Worm (Caenorhabditis elegans) whole organism, young adult: ENCODE results near the gene trm-1.

Experiments
- B0019.2 ChIP-seq: fragments of 200-800 bp; sonication (Bioruptor generic); conservative IDR thresholded peaks from 2 replicates; pipeline ENCODE4 v1.3.6; 2022; ENCODE audit warnings: missing genetic modification reagents, missing genetic modification characterization, missing compliant biosample characterization
- C06A6.2 ChIP-seq: fragments of 200-800 bp; sonication (Bioruptor generic); conservative IDR thresholded peaks from 2 replicates; pipeline ENCODE4 v1.3.6; 2022; ENCODE audit warnings: missing genetic modification characterization, missing compliant biosample characterization
- C17E4.6 ChIP-seq: fragments of 200-800 bp; sonication (Bioruptor generic); IDR thresholded peaks from 2 replicates; pipeline ENCODE4 v1.3.6; 2022; ENCODE audit warnings: missing genetic modification reagents, missing genetic modification characterization, missing compliant biosample characterization
- D2030.7 ChIP-seq: fragments of 200-800 bp; sonication (Bioruptor generic); IDR thresholded peaks from 2 replicates; pipeline ENCODE4 v1.3.6; 2022; ENCODE audit warnings: missing genetic modification reagents, missing genetic modification characterization, missing compliant biosample characterization
- F10E7.11 ChIP-seq: sonication (generic microtip); optimal IDR thresholded peaks from 2 replicates; lab custom pipeline; 2017; ENCODE audit warnings: mild to moderate bottlenecking, missing genetic modification characterization, moderate library complexity, missing compliant biosample characterization
- F39B2.1 ChIP-seq: fragments of 200-800 bp; sonication (Bioruptor generic); IDR thresholded peaks from 2 replicates; pipeline ENCODE4 v1.3.6; 2022; ENCODE audit warnings: missing genetic modification reagents, missing genetic modification characterization, missing compliant biosample characterization
- F52B5.7 ChIP-seq: sonication (generic microtip); optimal IDR thresholded peaks from 2 replicates; lab custom pipeline; 2016; ENCODE audit warnings: mild to moderate bottlenecking, missing genetic modification characterization, missing compliant biosample characterization
- K11D2.4 ChIP-seq: fragments of 200-800 bp; sonication (Bioruptor generic); IDR thresholded peaks from 2 replicates; pipeline ENCODE4 v1.3.6; 2022; ENCODE audit warnings: missing genetic modification reagents, missing genetic modification characterization, missing compliant biosample characterization
- T07F8.4 ChIP-seq: sonication (generic microtip); optimal IDR thresholded peaks from 2 replicates; lab custom pipeline; 2016; ENCODE audit warnings: mild to moderate bottlenecking, missing genetic modification characterization, moderate library complexity, missing compliant biosample characterization
- Y56A3A.18 ChIP-seq: fragments of 200-800 bp; sonication (Bioruptor generic); IDR thresholded peaks from 2 replicates; pipeline ENCODE4 v1.3.6; 2022; ENCODE audit warnings: missing genetic modification reagents, missing genetic modification characterization, missing compliant biosample characterization
- Y67H2A.10 ChIP-seq: fragments of 200-800 bp; sonication (Bioruptor generic); conservative IDR thresholded peaks from 2 replicates; pipeline ENCODE4 v1.3.6; 2022; ENCODE audit warnings: missing genetic modification reagents, missing genetic modification characterization, missing compliant biosample characterization
- akir-1 ChIP-seq: fragments of 200-800 bp; sonication (Bioruptor generic); optimal IDR thresholded peaks from 2 replicates; lab custom pipeline; 2018; ENCODE audit warnings: mild to moderate bottlenecking, missing genetic modification characterization, moderate library complexity, missing compliant biosample characterization
- aptf-3 ChIP-seq: fragments of 200-800 bp; sonication (Bioruptor generic); IDR thresholded peaks from 2 replicates; pipeline ENCODE4 v1.3.6; 2022; ENCODE audit warnings: missing genetic modification characterization, missing compliant biosample characterization
- atf-7 ChIP-seq: sonication (generic microtip); optimal IDR thresholded peaks from 2 replicates; lab custom pipeline; 2017; ENCODE audit warnings: mild to moderate bottlenecking, missing genetic modification characterization, missing compliant biosample characterization
- attf-3 ChIP-seq: fragments of 200-800 bp; sonication (Bioruptor generic); conservative IDR thresholded peaks from 2 replicates; pipeline ENCODE4 v1.3.6; 2022; ENCODE audit warnings: missing genetic modification reagents, missing genetic modification characterization, missing compliant biosample characterization
- attf-5 ChIP-seq: fragments of 200-800 bp; sonication (Bioruptor generic); optimal IDR thresholded peaks from 2 replicates; lab custom pipeline; 2018; ENCODE audit warnings: mild to moderate bottlenecking, missing genetic modification characterization, missing compliant biosample characterization
- bed-1 ChIP-seq: fragments of 200-800 bp; sonication (Bioruptor generic); IDR thresholded peaks from 2 replicates; pipeline ENCODE4 v1.3.6; 2022; ENCODE audit warnings: missing genetic modification reagents, missing genetic modification characterization, missing compliant biosample characterization
- ccch-3 ChIP-seq: fragments of 200-800 bp; sonication (Bioruptor generic); optimal IDR thresholded peaks from 2 replicates; lab custom pipeline; 2018; ENCODE audit warnings: mild to moderate bottlenecking, missing genetic modification characterization, missing compliant biosample characterization
- cebp-1 ChIP-seq, 2 experiments: fragments of 200-800 bp in 1 of 2; sonication (Bioruptor generic) in 1 of 2; sonication (generic microtip) in 1 of 2; IDR thresholded peaks in 1 of 2; optimal IDR thresholded peaks in 1 of 2; 2 replicates each; pipeline versions ENCODE4 v1.3.6 to Lab custom; 2017 to 2022; ENCODE audit warnings: missing compliant biosample characterization in 2 of 2, missing genetic modification characterization in 2 of 2, mild to moderate bottlenecking in 1 of 2, missing genetic modification reagents in 1 of 2, moderate library complexity in 1 of 2
- dpl-1 ChIP-seq: fragments of 150-350 bp; optimal IDR thresholded peaks from 2 replicates; lab custom pipeline; 2014; ENCODE audit warnings: missing biosample characterization, missing genetic modification reagents, missing genetic modification characterization
- fkh-3 ChIP-seq: sonication (generic microtip); optimal IDR thresholded peaks from 2 replicates; lab custom pipeline; 2016; ENCODE audit warnings: mild to moderate bottlenecking, missing genetic modification characterization, missing compliant biosample characterization
- hlh-26 ChIP-seq: fragments of 200-800 bp; sonication (Bioruptor generic); conservative IDR thresholded peaks from 2 replicates; pipeline ENCODE4 v1.3.6; 2022; ENCODE audit warnings: missing genetic modification reagents, missing genetic modification characterization, missing compliant biosample characterization
- hmg-1.2 ChIP-seq: fragments of 200-800 bp; sonication (Bioruptor generic); IDR thresholded peaks from 2 replicates; pipeline ENCODE4 v1.3.6; 2022; ENCODE audit warnings: missing genetic modification reagents, missing genetic modification characterization, missing compliant biosample characterization
- hmg-20 ChIP-seq: fragments of 200-800 bp; sonication (Bioruptor generic); IDR thresholded peaks from 2 replicates; pipeline ENCODE4 v1.3.6; 2022; ENCODE audit warnings: missing genetic modification reagents, missing genetic modification characterization, missing compliant biosample characterization
- hrde-1 ChIP-seq: sonication (generic microtip); optimal IDR thresholded peaks from 2 replicates; lab custom pipeline; 2016; ENCODE audit warnings: missing genetic modification characterization, mild to moderate bottlenecking, missing compliant biosample characterization, moderate library complexity, missing genotype, missing genetic modification reagents, borderline replicate concordance
- hsf-1 ChIP-seq: fragments of 200-800 bp; sonication (Bioruptor generic); IDR thresholded peaks from 2 replicates; pipeline ENCODE4 v1.3.6; 2022; ENCODE audit warnings: missing genetic modification reagents, missing genetic modification characterization, missing compliant biosample characterization
- let-607 ChIP-seq, 2 experiments: fragments of 200-800 bp in 1 of 2; sonication (Bioruptor generic) in 1 of 2; sonication (generic microtip) in 1 of 2; optimal IDR thresholded peaks; 2 replicates each; lab custom pipeline; 2016 to 2018; ENCODE audit warnings: mild to moderate bottlenecking in 2 of 2, missing compliant biosample characterization in 2 of 2, missing genetic modification characterization in 2 of 2, moderate library complexity in 2 of 2, missing genotype in 1 of 2
- lin-40 ChIP-seq: sonication (generic microtip); optimal IDR thresholded peaks from 2 replicates; lab custom pipeline; 2016; ENCODE audit warnings: missing genetic modification characterization, mild to moderate bottlenecking, missing compliant biosample characterization, missing genotype, missing genetic modification reagents
- lin-54 ChIP-seq: fragments of 200-800 bp; sonication (Bioruptor generic); optimal IDR thresholded peaks from 2 replicates; lab custom pipeline; 2018; ENCODE audit warnings: mild to moderate bottlenecking, missing genetic modification characterization, missing compliant biosample characterization
- lir-1 ChIP-seq: fragments of 200-800 bp; sonication (Bioruptor generic); conservative IDR thresholded peaks from 2 replicates; pipeline ENCODE4 v1.3.6; 2022; ENCODE audit warnings: missing genetic modification reagents, missing genetic modification characterization, missing compliant biosample characterization
- madf-3 ChIP-seq: fragments of 200-800 bp; sonication (Bioruptor generic); IDR thresholded peaks from 2 replicates; pipeline ENCODE4 v1.3.6; 2022; ENCODE audit warnings: missing genetic modification reagents, missing genetic modification characterization, missing compliant biosample characterization
- madf-8 ChIP-seq: fragments of 200-800 bp; sonication (Bioruptor generic); conservative IDR thresholded peaks from 2 replicates; pipeline ENCODE4 v1.3.6; 2022; ENCODE audit warnings: missing genetic modification reagents, missing genetic modification characterization, missing compliant biosample characterization
- mcd-1 ChIP-seq: fragments of 200-800 bp; sonication (Bioruptor generic); IDR thresholded peaks from 2 replicates; pipeline ENCODE4 v1.3.6; 2022; ENCODE audit warnings: missing genetic modification reagents, missing genetic modification characterization, missing compliant biosample characterization
- mxl-1 ChIP-seq: sonication (generic microtip); optimal IDR thresholded peaks from 2 replicates; lab custom pipeline; 2016; ENCODE audit warnings: missing genetic modification characterization, missing compliant biosample characterization
- nfya-1 ChIP-seq: sonication (generic microtip); optimal IDR thresholded peaks from 2 replicates; lab custom pipeline; 2017; ENCODE audit warnings: antibody characterized with exemption, missing compliant biosample characterization, missing genetic modification characterization, borderline replicate concordance; ENCODE audit not compliant: insufficient read depth
- nhr-179 ChIP-seq: sonication (generic microtip); optimal IDR thresholded peaks from 2 replicates; lab custom pipeline; 2016; ENCODE audit warnings: mild to moderate bottlenecking, missing genetic modification characterization, missing compliant biosample characterization
- pbrm-1 ChIP-seq: fragments of 200-800 bp; sonication (Bioruptor generic); IDR thresholded peaks from 2 replicates; pipeline ENCODE4 v1.3.6; 2022; ENCODE audit warnings: missing genetic modification reagents, missing genetic modification characterization, missing compliant biosample characterization
- rpc-1 ChIP-seq, 2 experiments: fragments of 150-350 bp in 1 of 2; sonication (generic microtip) in 1 of 2; optimal IDR thresholded peaks; 2 replicates each; lab custom pipeline; 2014 to 2018; ENCODE audit warnings: missing biosample characterization in 1 of 2, missing genetic modification characterization in 1 of 2, missing genetic modification reagents in 1 of 2, missing genotype in 1 of 2
- sdz-38 ChIP-seq: sonication (generic microtip); optimal IDR thresholded peaks from 2 replicates; lab custom pipeline; 2016; ENCODE audit warnings: missing genotype, missing genetic modification characterization, missing compliant biosample characterization
- sea-2 ChIP-seq: fragments of 200-800 bp; sonication (Bioruptor generic); IDR thresholded peaks from 2 replicates; pipeline ENCODE4 v1.3.6; 2022; ENCODE audit warnings: missing genetic modification characterization, missing compliant biosample characterization
- snpc-1.3 ChIP-seq: sonication (generic microtip); optimal IDR thresholded peaks from 2 replicates; lab custom pipeline; 2017; ENCODE audit warnings: missing genetic modification characterization, mild to moderate bottlenecking, missing compliant biosample characterization, antibody characterized with exemption, moderate library complexity, missing genotype, missing genetic modification reagents; ENCODE audit not compliant: insufficient read depth
- snpc-3.4 ChIP-seq: sonication (generic microtip); optimal IDR thresholded peaks from 2 replicates; lab custom pipeline; 2017; ENCODE audit warnings: missing genetic modification characterization, mild to moderate bottlenecking, missing compliant biosample characterization, antibody characterized with exemption, moderate library complexity, missing genotype, missing genetic modification reagents
- snpc-4 ChIP-seq, 5 experiments: fragments of 150-350 bp in 1 of 5; sonication (generic microtip) in 4 of 5; optimal IDR thresholded peaks; 2 replicates each; lab custom pipeline; 2014 to 2018; ENCODE audit warnings: missing genetic modification characterization in 5 of 5, missing biosample characterization in 3 of 5, antibody characterized with exemption in 2 of 5, mild to moderate bottlenecking in 2 of 5, missing compliant biosample characterization in 2 of 5, missing genotype in 2 of 5, moderate library complexity in 2 of 5, missing genetic modification reagents in 1 of 5
- sptf-2 ChIP-seq: fragments of 200-800 bp; sonication (Bioruptor generic); optimal IDR thresholded peaks from 2 replicates; lab custom pipeline; 2018; ENCODE audit warnings: mild to moderate bottlenecking, missing genetic modification characterization, missing compliant biosample characterization
- zim-3 ChIP-seq: sonication (generic microtip); optimal IDR thresholded peaks from 2 replicates; lab custom pipeline; 2017; ENCODE audit warnings: mild to moderate bottlenecking, missing genetic modification characterization, moderate library complexity, missing compliant biosample characterization
- ztf-25 ChIP-seq: fragments of 200-800 bp; sonication (Bioruptor generic); IDR thresholded peaks from 2 replicates; pipeline ENCODE4 v1.3.6; 2022; ENCODE audit warnings: missing genetic modification reagents, missing genetic modification characterization, missing compliant biosample characterization
- ztf-26 ChIP-seq: sonication (generic microtip); optimal IDR thresholded peaks from 2 replicates; lab custom pipeline; 2017; ENCODE audit warnings: missing genetic modification characterization, missing compliant biosample characterization

The trm-1 gene

DNA sequence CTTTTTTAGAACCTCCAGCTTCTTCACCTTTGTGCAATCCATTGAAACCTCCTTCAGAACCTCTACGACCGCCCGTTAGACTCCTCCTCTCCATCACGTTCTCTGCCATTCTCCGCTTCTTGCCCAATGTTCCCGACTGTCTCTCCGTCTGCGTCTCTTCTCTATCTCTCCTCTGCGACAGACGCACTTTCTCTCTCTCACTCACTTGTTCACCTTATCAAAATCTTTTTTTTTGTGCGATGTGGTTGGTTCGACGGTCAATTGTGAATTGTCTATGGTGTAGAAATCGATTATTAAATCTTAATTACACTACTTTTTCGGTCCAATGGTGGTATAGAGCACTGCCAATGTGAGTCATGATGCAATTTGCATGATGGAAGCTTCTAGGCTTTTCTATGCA, 8.0 kb upstream of the trm-1 start, which contains the start of gene atfs-1 (continued):
- no peak for TF ChIP-seq ccch-3 (GFP tag; lab: Kevin White, UChicago)
- no peak for TF ChIP-seq lir-1
- TF ChIP-seq Y67H2A.10 (GFP tag; lab: Robert Waterston, UW) = no peak
- no peak for TF ChIP-seq dpl-1
- no peak for TF ChIP-seq C17E4.6 (GFP tag; lab: Robert Waterston, UW)
- TF ChIP-seq let-607 (tag; optimal IDR thresholded peaks at IDR 0.05; lab: Kevin White, UChicago) = no peak
- no peak for TF ChIP-seq sea-2
- peak; percentile 58; the same call in 1 of the 2 replicates for TF ChIP-seq cebp-1 (GFP tag; IDR thresholded peaks at IDR 0.05; lab: Robert Waterston, UW)
- TF ChIP-seq cebp-1 (tag; optimal IDR thresholded peaks at IDR 0.05; lab: Kevin White, UChicago) = peak; percentile 79
- no peak for TF ChIP-seq hrde-1 (tag; lab: Kevin White, UChicago)
- no peak for TF ChIP-seq Y56A3A.18
- TF ChIP-seq madf-8 (GFP tag; lab: Robert Waterston, UW) = no peak
- no peak for TF ChIP-seq snpc-4 (GFP tag; optimal IDR thresholded peaks at IDR 0.05; lab: Kevin White, UChicago)
- peak in 3 of 4 experiments; percentile 4 to 14 (median 12) for TF ChIP-seq snpc-4 (tag; optimal IDR thresholded peaks at IDR 0.05; lab: Kevin White, UChicago)
- TF ChIP-seq C06A6.2 (GFP tag; lab: Robert Waterston, UW) = no peak
- no peak for TF ChIP-seq lin-54 (GFP tag; lab: Kevin White, UChicago)
- TF ChIP-seq sdz-38 (tag; lab: Kevin White, UChicago) = no peak
- TF ChIP-seq hlh-26 (GFP tag; lab: Robert Waterston, UW) = no peak
- TF ChIP-seq lin-40 (tag; lab: Kevin White, UChicago) = peak; percentile 62
- TF ChIP-seq T07F8.4 (tag; lab: Kevin White, UChicago) = no peak
- peak; percentile 68 for TF ChIP-seq attf-5 (GFP tag; lab: Kevin White, UChicago)
- TF ChIP-seq hsf-1 = 0 out of 2 replicates have a peak, but pooled peaks have one; percentile 34
- no peak for TF ChIP-seq nfya-1 (tag; lab: Kevin White, UChicago)
- TF ChIP-seq pbrm-1 (GFP tag; lab: Robert Waterston, UW) = peak; percentile 59; the same call in 1 of the 2 replicates
- no peak for TF ChIP-seq F52B5.7 (tag; lab: Kevin White, UChicago)
- no peak for TF ChIP-seq mxl-1 (tag; lab: Kevin White, UChicago)
- no peak for TF ChIP-seq D2030.7 (GFP tag; lab: Robert Waterston, UW)
- no peak for TF ChIP-seq aptf-3 (GFP tag; lab: Robert Waterston, UW)
- no peak for TF ChIP-seq F39B2.1 (GFP tag; lab: Robert Waterston, UW)
- no peak for TF ChIP-seq fkh-3 (tag; lab: Kevin White, UChicago)
- TF ChIP-seq attf-3 (GFP tag; lab: Robert Waterston, UW) = no peak
- no peak for TF ChIP-seq akir-1 (GFP tag; lab: Kevin White, UChicago)
- no peak for TF ChIP-seq atf-7 (tag; lab: Kevin White, UChicago)
- TF ChIP-seq madf-3 (GFP tag; lab: Robert Waterston, UW) = no peak
- no peak for TF ChIP-seq snpc-1.3 (tag; lab: Kevin White, UChicago)
- no peak for TF ChIP-seq K11D2.4 (GFP tag; lab: Robert Waterston, UW)
- TF ChIP-seq hmg-1.2 = peak; percentile 88
- TF ChIP-seq mcd-1 (GFP tag; lab: Robert Waterston, UW) = peak; percentile 41
- no peak for TF ChIP-seq bed-1 (GFP tag; lab: Robert Waterston, UW)
- TF ChIP-seq sptf-2 (GFP tag; lab: Kevin White, UChicago) = no peak
- TF ChIP-seq snpc-3.4 (tag; lab: Kevin White, UChicago) = no peak
- TF ChIP-seq zim-3 (tag; lab: Kevin White, UChicago) = no peak
- no peak for TF ChIP-seq ztf-25 (GFP tag; lab: Robert Waterston, UW)
- TF ChIP-seq hmg-20 = no peak
- TF ChIP-seq rpc-1 (optimal IDR thresholded peaks at IDR 0.05; lab: Kevin White, UChicago) = no peak
- no peak for TF ChIP-seq rpc-1 (tag; optimal IDR thresholded peaks at IDR 0.05; lab: Kevin White, UChicago)
- TF ChIP-seq F10E7.11 (tag; lab: Kevin White, UChicago) = no peak
- no peak for TF ChIP-seq nhr-179 (tag; lab: Kevin White, UChicago)
- no peak for TF ChIP-seq B0019.2
- peak; percentile 3 for TF ChIP-seq ztf-26 (tag; lab: Kevin White, UChicago)
